ENCODE assay signal across 6 worm cellular contexts in the genomic region with DNA sequence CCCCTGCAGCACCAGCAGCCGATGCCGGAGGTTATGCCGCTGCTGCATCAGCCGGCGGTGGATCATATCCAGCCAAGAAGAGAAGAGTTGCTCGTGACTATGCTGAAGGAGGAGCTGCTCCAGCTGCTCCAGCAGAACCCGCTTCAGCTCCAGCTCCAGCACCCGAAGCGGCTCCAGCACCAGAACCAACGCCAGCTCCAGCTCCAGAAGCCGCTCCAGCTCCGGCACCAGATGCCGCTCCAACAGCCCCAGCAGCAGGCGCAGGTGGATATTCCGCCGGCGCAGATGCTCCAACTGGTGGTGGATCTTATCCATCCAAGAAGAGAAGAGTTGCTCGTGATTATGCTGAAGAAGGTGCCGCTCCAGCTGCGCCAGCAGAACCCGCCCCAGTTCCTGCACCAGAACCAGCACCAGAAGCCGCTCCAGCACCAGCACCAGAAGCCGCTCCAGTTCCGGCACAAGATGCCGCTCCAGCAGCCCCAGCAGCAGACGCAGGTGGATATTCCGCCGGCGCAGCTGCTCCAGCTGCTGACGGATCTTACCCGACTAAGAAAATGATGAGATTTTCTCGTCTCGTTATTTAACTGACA.
A peak's percentile ranks its signal among the peaks of the same experiment; 100 is the strongest.
TF ChIP-seq lines count a peak whose summit lies in the region.

No protein-coding gene starts in this region.

TF ChIP-seq in whole organism, L2 larva, 48 proteins besides CTCF, POLR2A, EP300 and RAD21:
- TF ChIP-seq Y55F3AM.14 (GFP tag; optimal IDR thresholded peaks at IDR 0.05; lab: Kevin White, UChicago) = peak; percentile 11
- TF ChIP-seq nhr-237 (tag; optimal IDR thresholded peaks at IDR 0.05; lab: Kevin White, UChicago) = no peak

TF ChIP-seq in whole organism, L4 larva, 104 proteins besides CTCF, POLR2A, EP300 and RAD21:
- TF ChIP-seq Y75B8A.6 (GFP tag; IDR thresholded peaks at IDR 0.05; lab: Robert Waterston, UW) = no peak
- TF ChIP-seq lim-7 (GFP tag; IDR thresholded peaks at IDR 0.05; lab: Robert Waterston, UW) = 0 out of 2 replicates have a peak, but pooled peaks have one; percentile 55
- TF ChIP-seq dmd-9 (GFP tag; IDR thresholded peaks at IDR 0.05; lab: Robert Waterston, UW) = peak; percentile 24; the same call in 1 of the 2 replicates
- TF ChIP-seq dmd-8 (GFP tag; IDR thresholded peaks at IDR 0.05; lab: Robert Waterston, UW) = 0 out of 2 replicates have a peak, but pooled peaks have one; percentile 33
- TF ChIP-seq set-16 (GFP tag; IDR thresholded peaks at IDR 0.05; lab: Robert Waterston, UW) = peak; percentile 99
- TF ChIP-seq saeg-2 (GFP tag; IDR thresholded peaks at IDR 0.05; lab: Robert Waterston, UW) = no peak
- peak; percentile 33; the same call in 1 of the 2 replicates for TF ChIP-seq pha-4 (GFP tag; IDR thresholded peaks at IDR 0.05; lab: Robert Waterston, UW)
- no peak for TF ChIP-seq pha-4 (tag; optimal IDR thresholded peaks at IDR 0.05; lab: Kevin White, UChicago)
- no peak for TF ChIP-seq madf-9 (GFP tag; conservative IDR thresholded peaks at IDR 0.05; lab: Robert Waterston, UW)
- TF ChIP-seq snpc-1.2 (GFP tag; IDR thresholded peaks at IDR 0.05; lab: Robert Waterston, UW) = no peak

TF ChIP-seq in whole organism, early embryonic, 17 proteins besides CTCF, POLR2A, EP300 and RAD21:
- TF ChIP-seq tra-4 (tag; optimal IDR thresholded peaks at IDR 0.05; lab: Kevin White, UChicago) = no peak
- TF ChIP-seq hmg-4 (GFP tag; optimal IDR thresholded peaks at IDR 0.05; lab: Kevin White, UChicago) = no peak
- no peak for TF ChIP-seq tbx-37 (GFP tag; conservative IDR thresholded peaks at IDR 0.05; lab: Robert Waterston, UW)
- 0 out of 2 replicates have a peak, but pooled peaks have one; percentile 21 for TF ChIP-seq sea-1 (GFP tag; conservative IDR thresholded peaks at IDR 0.05; lab: Robert Waterston, UW)
- no peak for TF ChIP-seq ets-7 (tag; optimal IDR thresholded peaks at IDR 0.05; lab: Kevin White, UChicago)
- no peak; the same call in 1 of the 2 replicates for TF ChIP-seq scrt-1 (GFP tag; IDR thresholded peaks at IDR 0.05; lab: Robert Waterston, UW)
- no peak for TF ChIP-seq hmbx-1 (tag; optimal IDR thresholded peaks at IDR 0.05; lab: Kevin White, UChicago)

TF ChIP-seq in whole organism, late embryonic, 69 proteins besides CTCF, POLR2A, EP300 and RAD21:
- TF ChIP-seq eyg-1 (tag; optimal IDR thresholded peaks at IDR 0.05; lab: Kevin White, UChicago) = no peak
- TF ChIP-seq T23F11.4 (GFP tag; optimal IDR thresholded peaks at IDR 0.05; lab: Kevin White, UChicago) = no peak
- no peak for TF ChIP-seq hlh-30 (tag; optimal IDR thresholded peaks at IDR 0.05; lab: Kevin White, UChicago; ENCODE audit: insufficient read depth)
- no peak for TF ChIP-seq pat-9 (tag; optimal IDR thresholded peaks at IDR 0.05; lab: Kevin White, UChicago)
- TF ChIP-seq hlh-8 (tag; optimal IDR thresholded peaks at IDR 0.05; lab: Kevin White, UChicago) = no peak
- TF ChIP-seq hlh-15 (tag; optimal IDR thresholded peaks at IDR 0.05; lab: Kevin White, UChicago) = no peak
- no peak for TF ChIP-seq unc-55 (GFP tag; optimal IDR thresholded peaks at IDR 0.05; lab: Kevin White, UChicago)
- peak; percentile 78 for TF ChIP-seq elt-4 (tag; optimal IDR thresholded peaks at IDR 0.05; lab: Kevin White, UChicago)
- no peak for TF ChIP-seq ceh-45 (GFP tag; IDR thresholded peaks at IDR 0.05; lab: Robert Waterston, UW)
- no peak for TF ChIP-seq ztf-16 (tag; optimal IDR thresholded peaks at IDR 0.05; lab: Kevin White, UChicago)
- no peak for TF ChIP-seq hlh-13 (GFP tag; optimal IDR thresholded peaks at IDR 0.05; lab: Kevin White, UChicago)
- TF ChIP-seq ceh-9 (tag; optimal IDR thresholded peaks at IDR 0.05; lab: Kevin White, UChicago) = peak; percentile 28

TF ChIP-seq in whole organism, mixed stage, embryonic, 35 proteins besides CTCF, POLR2A, EP300 and RAD21:
- TF ChIP-seq nhr-76 (tag; optimal IDR thresholded peaks at IDR 0.05; lab: Kevin White, UChicago) (no peak), lin-32 (GFP tag; optimal IDR thresholded peaks at IDR 0.05; lab: Kevin White, UChicago) (no peak), sptf-1 (tag; optimal IDR thresholded peaks at IDR 0.05; lab: Kevin White, UChicago) (peak; percentile 22), snpc-4 (tag; optimal IDR thresholded peaks at IDR 0.05; lab: Kevin White, UChicago) (no peak), blmp-1 (tag; optimal IDR thresholded peaks at IDR 0.05; lab: Kevin White, UChicago) (no peak), elt-1 (tag; optimal IDR thresholded peaks at IDR 0.05; lab: Kevin White, UChicago; ENCODE audit: borderline replicate concordance, insufficient read depth) (no peak), nhr-12 (tag; optimal IDR thresholded peaks at IDR 0.05; lab: Kevin White, UChicago) (no peak), unc-62 (GFP tag; optimal IDR thresholded peaks at IDR 0.05; lab: Kevin White, UChicago) (no peak), M03D4.4 (tag; optimal IDR thresholded peaks at IDR 0.05; lab: Kevin White, UChicago) (no peak), drap-1 (GFP tag; optimal IDR thresholded peaks at IDR 0.05; lab: Kevin White, UChicago) (peak; percentile 31), nhr-28 (tag; optimal IDR thresholded peaks at IDR 0.05; lab: Kevin White, UChicago) (no peak)

TF ChIP-seq in whole organism, young adult, 124 proteins besides CTCF, POLR2A, EP300 and RAD21 (continues in another document):
- no peak for TF ChIP-seq lsy-27 (tag; optimal IDR thresholded peaks at IDR 0.05; lab: Kevin White, UChicago; ENCODE audit: borderline replicate concordance, insufficient read depth)
- TF ChIP-seq sdz-38 (tag; optimal IDR thresholded peaks at IDR 0.05; lab: Kevin White, UChicago) = no peak
- TF ChIP-seq dox-1 (GFP tag; IDR thresholded peaks at IDR 0.05; lab: Robert Waterston, UW) = no peak
- peak; percentile 23 for TF ChIP-seq attf-5 (GFP tag; optimal IDR thresholded peaks at IDR 0.05; lab: Kevin White, UChicago)
- no peak for TF ChIP-seq ztf-18 (tag; optimal IDR thresholded peaks at IDR 0.05; lab: Kevin White, UChicago)
- no peak for TF ChIP-seq dpff-1 (tag; optimal IDR thresholded peaks at IDR 0.05; lab: Kevin White, UChicago)
- TF ChIP-seq egrh-3 (GFP tag; IDR thresholded peaks at IDR 0.05; lab: Robert Waterston, UW) = peak; percentile 98
- TF ChIP-seq repo-1 (tag; optimal IDR thresholded peaks at IDR 0.05; lab: Kevin White, UChicago) = no peak
- TF ChIP-seq ceh-40 (GFP tag; IDR thresholded peaks at IDR 0.05; lab: Robert Waterston, UW) = no peak
- TF ChIP-seq lag-1 (GFP tag; IDR thresholded peaks at IDR 0.05; lab: Robert Waterston, UW) = no peak
- TF ChIP-seq lin-35 (GFP tag; optimal IDR thresholded peaks at IDR 0.05; lab: Kevin White, UChicago) = no peak
- TF ChIP-seq tbx-9 (tag; optimal IDR thresholded peaks at IDR 0.05; lab: Kevin White, UChicago; ENCODE audit: borderline replicate concordance) = no peak
- no peak for TF ChIP-seq ztf-3 (GFP tag; optimal IDR thresholded peaks at IDR 0.05; lab: Kevin White, UChicago)
- no peak for TF ChIP-seq ceh-79 (tag; optimal IDR thresholded peaks at IDR 0.05; lab: Kevin White, UChicago)
- no peak for TF ChIP-seq ceh-100 (GFP tag; IDR thresholded peaks at IDR 0.05; lab: Robert Waterston, UW)
- no peak for TF ChIP-seq ekl-4 (GFP tag; IDR thresholded peaks at IDR 0.05; lab: Robert Waterston, UW)
- no peak for TF ChIP-seq F22D6.2 (tag; optimal IDR thresholded peaks at IDR 0.05; lab: Kevin White, UChicago)
- TF ChIP-seq nfya-1 (tag; optimal IDR thresholded peaks at IDR 0.05; lab: Kevin White, UChicago; ENCODE audit: borderline replicate concordance, insufficient read depth) = no peak
- no peak for TF ChIP-seq hsf-1 (GFP tag; IDR thresholded peaks at IDR 0.05; lab: Robert Waterston, UW)
- TF ChIP-seq athp-1 (tag; optimal IDR thresholded peaks at IDR 0.05; lab: Kevin White, UChicago) = peak; percentile 15
- TF ChIP-seq B0336.3 (GFP tag; IDR thresholded peaks at IDR 0.05; lab: Robert Waterston, UW) = peak; percentile 31; the same call in 1 of the 2 replicates
- no peak for TF ChIP-seq F39B2.1 (GFP tag; IDR thresholded peaks at IDR 0.05; lab: Robert Waterston, UW)
- TF ChIP-seq gei-17 (GFP tag; optimal IDR thresholded peaks at IDR 0.05; lab: Kevin White, UChicago) = no peak
- TF ChIP-seq lsl-1 (GFP tag; optimal IDR thresholded peaks at IDR 0.05; lab: Kevin White, UChicago) = no peak
- TF ChIP-seq ztf-28 (GFP tag; IDR thresholded peaks at IDR 0.05; lab: Robert Waterston, UW) = no peak
- no peak for TF ChIP-seq ztf-22 (GFP tag; optimal IDR thresholded peaks at IDR 0.05; lab: Kevin White, UChicago)
- TF ChIP-seq snpc-4 (GFP tag; optimal IDR thresholded peaks at IDR 0.05; lab: Kevin White, UChicago) = no peak
- TF ChIP-seq snpc-4 (tag; optimal IDR thresholded peaks at IDR 0.05; lab: Kevin White, UChicago) = no peak
- no peak for TF ChIP-seq snpc-3.4 (tag; optimal IDR thresholded peaks at IDR 0.05; lab: Kevin White, UChicago)
- TF ChIP-seq bed-2 (GFP tag; IDR thresholded peaks at IDR 0.05; lab: Robert Waterston, UW) = no peak
- no peak for TF ChIP-seq Y53F4B.3 (GFP tag; IDR thresholded peaks at IDR 0.05; lab: Robert Waterston, UW)
- TF ChIP-seq unc-62 (GFP tag; optimal IDR thresholded peaks at IDR 0.05; lab: Kevin White, UChicago) = no peak
- TF ChIP-seq somi-1 (GFP tag; optimal IDR thresholded peaks at IDR 0.05; lab: Kevin White, UChicago) = no peak
- TF ChIP-seq cebp-1 (GFP tag; IDR thresholded peaks at IDR 0.05; lab: Robert Waterston, UW) = no peak
- TF ChIP-seq cebp-1 (tag; optimal IDR thresholded peaks at IDR 0.05; lab: Kevin White, UChicago) = peak; percentile 26
- no peak for TF ChIP-seq sptf-2 (GFP tag; optimal IDR thresholded peaks at IDR 0.05; lab: Kevin White, UChicago)
- no peak for TF ChIP-seq rpc-1 (optimal IDR thresholded peaks at IDR 0.05; lab: Kevin White, UChicago)
- TF ChIP-seq rpc-1 (tag; optimal IDR thresholded peaks at IDR 0.05; lab: Kevin White, UChicago) = no peak
- no peak for TF ChIP-seq Y53G8AR.9 (GFP tag; conservative IDR thresholded peaks at IDR 0.05; lab: Robert Waterston, UW)
- TF ChIP-seq zfh-2 (GFP tag; conservative IDR thresholded peaks at IDR 0.05; lab: Robert Waterston, UW) = peak; percentile 95
- TF ChIP-seq F33H1.4 (GFP tag; IDR thresholded peaks at IDR 0.05; lab: Robert Waterston, UW) = no peak
- no peak for TF ChIP-seq tlf-1 (GFP tag; optimal IDR thresholded peaks at IDR 0.05; lab: Kevin White, UChicago)
- no peak for TF ChIP-seq B0035.1 (tag; optimal IDR thresholded peaks at IDR 0.05; lab: Kevin White, UChicago)
- peak; percentile 31 for TF ChIP-seq F57A8.1 (GFP tag; optimal IDR thresholded peaks at IDR 0.05; lab: Kevin White, UChicago)
- TF ChIP-seq T07F8.4 (tag; optimal IDR thresholded peaks at IDR 0.05; lab: Kevin White, UChicago) = no peak
- no peak for TF ChIP-seq cebp-2 (GFP tag; IDR thresholded peaks at IDR 0.05; lab: Robert Waterston, UW)
- no peak for TF ChIP-seq T26A5.8 (tag; optimal IDR thresholded peaks at IDR 0.05; lab: Kevin White, UChicago)
- 0 out of 2 replicates have a peak, but pooled peaks have one; percentile 30 for TF ChIP-seq nfyb-1 (GFP tag; IDR thresholded peaks at IDR 0.05; lab: Robert Waterston, UW)
